Fruit fly (Drosophila melanogaster) whole organism, embryonic: ENCODE results near the gene CG3505.

ENCODE experiments used
- CG10209 ChIP-seq: fragments of 200-800 bp; sonication (Bioruptor generic); optimal IDR thresholded peaks from 3 replicates; lab custom pipeline; 2017; ENCODE audit warnings: missing biosample characterization, mild to moderate bottlenecking, missing genetic modification characterization, missing genetic modification reagents
- CG11723 ChIP-seq: fragments of 200-800 bp; sonication (Bioruptor generic); optimal IDR thresholded peaks from 2 replicates; lab custom pipeline; 2017; ENCODE audit warnings: missing biosample characterization, mild to moderate bottlenecking, missing genetic modification characterization
- CG12155 ChIP-seq: fragments of 200-800 bp; sonication (Bioruptor generic); optimal IDR thresholded peaks from 3 replicates; lab custom pipeline; 2016; ENCODE audit warnings: missing biosample characterization, missing genetic modification characterization
- CG12744 ChIP-seq: fragments of 200-800 bp; sonication (Bioruptor generic); optimal IDR thresholded peaks from 2 replicates; lab custom pipeline; 2016; ENCODE audit warnings: missing biosample characterization, missing genetic modification characterization
- CG16863 ChIP-seq: fragments of 200-800 bp; sonication (Bioruptor generic); optimal IDR thresholded peaks from 3 replicates; lab custom pipeline; 2016; ENCODE audit warnings: missing biosample characterization, missing genetic modification characterization
- CG18764 ChIP-seq: fragments of 200-800 bp; sonication (Bioruptor generic); optimal IDR thresholded peaks from 3 replicates; lab custom pipeline; 2016; ENCODE audit warnings: missing biosample characterization, missing genetic modification characterization
- CG2116 ChIP-seq: fragments of 200-800 bp; sonication (Bioruptor generic); optimal IDR thresholded peaks from 3 replicates; lab custom pipeline; 2018; ENCODE audit warnings: missing biosample characterization, mild to moderate bottlenecking, missing genetic modification characterization
- CG4282 ChIP-seq: fragments of 200-800 bp; sonication (Bioruptor generic); optimal IDR thresholded peaks from 2 replicates; lab custom pipeline; 2016; ENCODE audit warnings: missing biosample characterization, missing genetic modification characterization
- CG4360 ChIP-seq: fragments of 200-800 bp; sonication (Bioruptor generic); IDR thresholded peaks from 2 replicates; pipeline ENCODE4 v1.3.6; 2022; ENCODE audit warnings: missing biosample characterization, missing genetic modification characterization
- CG4854 ChIP-seq: fragments of 200-800 bp; sonication (Bioruptor generic); optimal IDR thresholded peaks from 2 replicates; lab custom pipeline; 2016; ENCODE audit warnings: missing biosample characterization, missing genetic modification characterization, inconsistent platforms
- CG6813 ChIP-seq: fragments of 200-800 bp; sonication (Bioruptor generic); optimal IDR thresholded peaks from 2 replicates; lab custom pipeline; 2017; ENCODE audit warnings: missing biosample characterization, missing genetic modification characterization, mild to moderate bottlenecking, moderate library complexity, missing genetic modification reagents
- CG9609 ChIP-seq: fragments of 200-800 bp; sonication (Bioruptor generic); optimal IDR thresholded peaks from 3 replicates; lab custom pipeline; 2016; ENCODE audit warnings: missing biosample characterization, missing genetic modification characterization
- Camta ChIP-seq: fragments of 200-800 bp; sonication (Bioruptor generic); optimal IDR thresholded peaks from 2 replicates; lab custom pipeline; 2016; ENCODE audit warnings: missing biosample characterization, missing genetic modification characterization
- Dek ChIP-seq: fragments of 200-800 bp; sonication (Bioruptor generic); optimal IDR thresholded peaks from 3 replicates; lab custom pipeline; 2019; ENCODE audit warnings: missing biosample characterization, mild to moderate bottlenecking, missing genetic modification characterization, moderate library complexity
- E2f1 ChIP-seq: fragments of 200-800 bp; sonication (Bioruptor generic); IDR thresholded peaks from 2 replicates; pipeline ENCODE4 v1.3.6; 2022; ENCODE audit warnings: missing biosample characterization, missing genetic modification characterization
- Ets97D ChIP-seq: fragments of 200-800 bp; sonication (Bioruptor generic); optimal IDR thresholded peaks from 3 replicates; lab custom pipeline; 2016; ENCODE audit warnings: missing biosample characterization, missing genetic modification characterization
- HLH3B ChIP-seq: fragments of 200-800 bp; sonication (Bioruptor generic); IDR thresholded peaks from 2 replicates; pipeline ENCODE4 v1.3.6; 2022; ENCODE audit warnings: missing biosample characterization, missing genetic modification characterization
- HmgZ ChIP-seq: fragments of 200-800 bp; sonication (Bioruptor generic); optimal IDR thresholded peaks from 2 replicates; lab custom pipeline; 2018; ENCODE audit warnings: missing biosample characterization, mild to moderate bottlenecking, missing genetic modification characterization
- Hr3 ChIP-seq: fragments of 200-800 bp; sonication (Bioruptor generic); optimal IDR thresholded peaks from 3 replicates; lab custom pipeline; 2016; ENCODE audit warnings: missing biosample characterization, missing genetic modification characterization
- Mad ChIP-seq: fragments of 200-800 bp; sonication (Bioruptor generic); optimal IDR thresholded peaks from 2 replicates; lab custom pipeline; 2016; ENCODE audit warnings: missing biosample characterization, missing genetic modification characterization
- NC2β ChIP-seq: fragments of 200-800 bp; sonication (Bioruptor generic); optimal IDR thresholded peaks from 2 replicates; lab custom pipeline; 2016; ENCODE audit warnings: missing biosample characterization, missing genetic modification characterization
- Nf-YB ChIP-seq: fragments of 200-800 bp; sonication (Bioruptor generic); optimal IDR thresholded peaks from 3 replicates; lab custom pipeline; 2019; ENCODE audit warnings: missing biosample characterization, mild to moderate bottlenecking, missing genetic modification characterization, moderate library complexity
- PHDP ChIP-seq: fragments of 200-800 bp; sonication (Bioruptor generic); optimal IDR thresholded peaks from 3 replicates; lab custom pipeline; 2018; ENCODE audit warnings: missing biosample characterization, mild to moderate bottlenecking, missing genetic modification characterization, moderate library complexity
- Rfx ChIP-seq: fragments of 200-800 bp; sonication (Bioruptor generic); IDR thresholded peaks from 2 replicates; pipeline ENCODE4 v1.3.6; 2022; ENCODE audit warnings: missing biosample characterization, missing genetic modification characterization
- Sox100B ChIP-seq: fragments of 200-800 bp; sonication (Bioruptor generic); optimal IDR thresholded peaks from 3 replicates; lab custom pipeline; 2018; ENCODE audit warnings: missing biosample characterization, mild to moderate bottlenecking, missing genetic modification characterization
- Trl ChIP-seq, 3 experiments: fragments of >200 bp in 2 of 3; fragments of 200-800 bp in 1 of 3; sonication (Bioruptor generic) in 1 of 3; optimal IDR thresholded peaks; 2 replicates in 1 of 3; 3 replicates in 2 of 3; lab custom pipeline; 2016 to 2017; ENCODE audit warnings: missing biosample characterization in 1 of 3, missing genetic modification characterization in 1 of 3
- Usf ChIP-seq: fragments of 200-800 bp; sonication (Bioruptor generic); optimal IDR thresholded peaks from 2 replicates; lab custom pipeline; 2017; ENCODE audit warnings: missing genotype, missing biosample characterization, missing genetic modification characterization
- Xbp1 ChIP-seq: fragments of 200-800 bp; sonication (Bioruptor generic); optimal IDR thresholded peaks from 3 replicates; lab custom pipeline; 2016; ENCODE audit warnings: missing biosample characterization, mild to moderate bottlenecking, missing genetic modification characterization
- Xrp1 ChIP-seq: fragments of 200-800 bp; sonication (Bioruptor generic); IDR thresholded peaks from 2 replicates; pipeline ENCODE4 v1.3.6; 2022; ENCODE audit warnings: missing biosample characterization, missing genetic modification characterization
- ara ChIP-seq: fragments of 200-800 bp; sonication (Bioruptor generic); IDR thresholded peaks from 2 replicates; pipeline ENCODE4 v1.3.6; 2022; ENCODE audit warnings: missing biosample characterization, missing genetic modification characterization
- chif ChIP-seq, 2 experiments: fragments of 200-800 bp; sonication (Bioruptor generic); optimal IDR thresholded peaks; 3 replicates each; lab custom pipeline; 2016; ENCODE audit warnings: missing biosample characterization in 2 of 2, missing genetic modification characterization in 2 of 2
- da ChIP-seq: fragments of 200-800 bp; sonication (Bioruptor generic); optimal IDR thresholded peaks from 2 replicates; lab custom pipeline; 2016; ENCODE audit warnings: missing biosample characterization, missing genetic modification characterization
- dysf ChIP-seq: fragments of 200-800 bp; sonication (Bioruptor generic); IDR thresholded peaks from 3 replicates; pipeline ENCODE4 v1.3.6; 2022; ENCODE audit warnings: missing biosample characterization, missing genetic modification characterization
- esg ChIP-seq: fragments of 200-800 bp; sonication (Bioruptor generic); conservative IDR thresholded peaks from 2 replicates; pipeline ENCODE4 v1.3.6; 2022; ENCODE audit warnings: missing biosample characterization, missing genetic modification characterization
- eyg ChIP-seq: fragments of 200-800 bp; sonication (Bioruptor generic); optimal IDR thresholded peaks from 3 replicates; lab custom pipeline; 2016; ENCODE audit warnings: missing biosample characterization, missing genetic modification characterization
- fd64A ChIP-seq: fragments of 200-800 bp; sonication (Bioruptor generic); optimal IDR thresholded peaks from 3 replicates; lab custom pipeline; 2018; ENCODE audit warnings: missing biosample characterization, mild to moderate bottlenecking, missing genetic modification characterization
- gcm2 ChIP-seq: fragments of 200-800 bp; sonication (Bioruptor generic); optimal IDR thresholded peaks from 2 replicates; lab custom pipeline; 2016; ENCODE audit warnings: missing biosample characterization, missing genetic modification characterization
- grau ChIP-seq: fragments of 200-800 bp; optimal IDR thresholded peaks from 3 replicates; lab custom pipeline; 2019; ENCODE audit warnings: missing biosample characterization, mild to moderate bottlenecking, missing genetic modification characterization, moderate library complexity
- nmo ChIP-seq: fragments of 200-800 bp; sonication (Bioruptor generic); optimal IDR thresholded peaks from 2 replicates; lab custom pipeline; 2018; ENCODE audit warnings: missing biosample characterization, mild to moderate bottlenecking, missing genetic modification characterization, moderate library complexity
- pnt ChIP-seq: fragments of 200-800 bp; sonication (Bioruptor generic); optimal IDR thresholded peaks from 3 replicates; lab custom pipeline; 2016; ENCODE audit warnings: missing biosample characterization, missing genetic modification characterization
- prd ChIP-seq, 3 experiments: fragments of >200 bp in 2 of 3; fragments of 200-800 bp in 1 of 3; sonication (Bioruptor generic) in 1 of 3; optimal IDR thresholded peaks in 2 of 3; IDR thresholded peaks in 1 of 3; 2 replicates in 2 of 3; 3 replicates in 1 of 3; pipeline versions ENCODE4 v1.3.6 to Lab custom; 2017 to 2022; ENCODE audit warnings: missing biosample characterization in 1 of 3, missing genetic modification characterization in 1 of 3
- pzg ChIP-seq: fragments of 200-800 bp; sonication (Bioruptor generic); optimal IDR thresholded peaks from 3 replicates; lab custom pipeline; 2018; ENCODE audit warnings: missing biosample characterization, mild to moderate bottlenecking, missing genetic modification characterization, moderate library complexity
- sisA ChIP-seq: fragments of 200-800 bp; sonication (Bioruptor generic); IDR thresholded peaks from 2 replicates; pipeline ENCODE4 v1.3.6; 2022; ENCODE audit warnings: missing biosample characterization, missing genetic modification characterization
- ssp ChIP-seq: fragments of 200-800 bp; sonication (Bioruptor generic); IDR thresholded peaks from 2 replicates; pipeline ENCODE4 v1.3.6; 2022; ENCODE audit warnings: missing biosample characterization, missing genetic modification characterization
- tio ChIP-seq: fragments of 200-800 bp; sonication (Bioruptor generic); optimal IDR thresholded peaks from 2 replicates; lab custom pipeline; 2017; ENCODE audit warnings: missing biosample characterization, missing genetic modification characterization, inconsistent platforms
- trh ChIP-seq: fragments of 200-800 bp; sonication (Bioruptor generic); optimal IDR thresholded peaks from 2 replicates; lab custom pipeline; 2016; ENCODE audit warnings: missing biosample characterization, missing genetic modification characterization
- vvl ChIP-seq: fragments of 200-800 bp; sonication (Bioruptor generic); IDR thresholded peaks from 2 replicates; pipeline ENCODE4 v1.3.6; 2022; ENCODE audit warnings: missing biosample characterization, missing genetic modification characterization
- z ChIP-seq: fragments of 200-800 bp; sonication (Bioruptor generic); IDR thresholded peaks from 3 replicates; pipeline ENCODE4 v1.3.6; 2022; ENCODE audit warnings: missing biosample characterization, missing genetic modification characterization
- zfh1 ChIP-seq: fragments of 200-800 bp; sonication (Bioruptor generic); IDR thresholded peaks from 3 replicates; pipeline ENCODE4 v1.3.6; 2022; ENCODE audit warnings: missing biosample characterization, missing genetic modification characterization
- zfh2 ChIP-seq: fragments of 200-800 bp; sonication (Bioruptor generic); optimal IDR thresholded peaks from 2 replicates; lab custom pipeline; 2016; ENCODE audit warnings: missing biosample characterization, missing genetic modification characterization

CG3505 gene

dm6 chr3R:14624088-14624619 is 33.1 kb upstream of the CG3505 start (continued):
- TF ChIP-seq Camta (GFP tag; lab: Kevin White, UChicago) (no peak), CG6813 (GFP tag; lab: Kevin White, UChicago) (peak; percentile 49), CG16863 (GFP tag; lab: Kevin White, UChicago) (peak; percentile 19), Dek (no peak), trh (GFP tag; lab: Kevin White, UChicago) (peak; percentile 11), dysf (no peak; the same call in 2 of the 3 replicates), CG18764 (GFP tag; lab: Kevin White, UChicago) (no peak), da (GFP tag; lab: Kevin White, UChicago) (no peak), vvl (peak; percentile 59; the same call in 1 of the 2 replicates), E2f1 (GFP tag; lab: Robert Waterston, UW) (no peak), Mad (peak; percentile 36), CG10209 (GFP tag; lab: Kevin White, UChicago) (peak; percentile 56), CG12155 (peak; percentile 4), HmgZ (tag; lab: Kevin White, UChicago) (no peak), CG4282 (GFP tag; lab: Kevin White, UChicago) (peak; percentile 69), zfh1 (GFP tag; lab: Robert Waterston, UW) (peak; percentile 55; the same call in 2 of the 3 replicates), Trl (optimal IDR thresholded peaks at IDR 0.05; lab: Kevin White, UChicago) (peak; percentile 59 to 62), Trl (GFP tag; optimal IDR thresholded peaks at IDR 0.05; lab: Kevin White, UChicago) (no peak), tio (GFP tag; lab: Kevin White, UChicago) (peak; percentile 67), grau (no peak), Ets97D (GFP tag; lab: Kevin White, UChicago) (no peak), Nf-YB (GFP tag; lab: Kevin White, UChicago) (peak; percentile 35), CG11723 (GFP tag; lab: Kevin White, UChicago) (no peak), Xbp1 (GFP tag; lab: Kevin White, UChicago) (peak; percentile 50), Usf (GFP tag; lab: Kevin White, UChicago) (peak; percentile 26), fd64A (GFP tag; lab: Kevin White, UChicago) (no peak), chif (GFP tag; optimal IDR thresholded peaks at IDR 0.05; lab: Kevin White, UChicago) (peak in 1 of 2 experiments; percentile 58), CG2116 (peak; percentile 24), pnt (no peak), z (GFP tag; lab: Robert Waterston, UW) (0 out of 3 replicates have a peak, but pooled peaks have one; percentile 13), ssp (GFP tag; lab: Robert Waterston, UW) (no peak), pzg (GFP tag; lab: Kevin White, UChicago) (no peak), PHDP (tag; lab: Kevin White, UChicago) (peak; percentile 59), prd (optimal IDR thresholded peaks at IDR 0.05; lab: Kevin White, UChicago) (no peak), prd (GFP tag; IDR thresholded peaks at IDR 0.05; lab: Robert Waterston, UW) (peak; percentile 53; the same call in 2 of the 3 replicates), zfh2 (GFP tag; lab: Kevin White, UChicago) (no peak), CG12744 (GFP tag; lab: Kevin White, UChicago) (no peak), nmo (GFP tag; lab: Kevin White, UChicago) (peak; percentile 78), CG9609 (GFP tag; lab: Kevin White, UChicago) (peak; percentile 52), Sox100B (GFP tag; lab: Kevin White, UChicago) (peak; percentile 13), ara (GFP tag; lab: Robert Waterston, UW) (peak; percentile 42; the same call in 1 of the 2 replicates), Rfx (GFP tag; lab: Robert Waterston, UW) (no peak), esg (GFP tag; lab: Robert Waterston, UW) (peak; percentile 15; the same call in 1 of the 2 replicates), Hr3 (GFP tag; lab: Kevin White, UChicago) (peak; percentile 53), NC2β (GFP tag; lab: Kevin White, UChicago) (no peak), CG4854 (GFP tag; lab: Kevin White, UChicago) (peak; percentile 5), sisA (GFP tag; lab: Robert Waterston, UW) (peak; percentile 44), CG4360 (GFP tag; lab: Robert Waterston, UW) (peak; percentile 99), HLH3B (GFP tag; lab: Robert Waterston, UW) (peak; percentile 40; the same call in 1 of the 2 replicates), gcm2 (GFP tag; lab: Kevin White, UChicago) (no peak), eyg (GFP tag; lab: Kevin White, UChicago) (no peak), Xrp1 (GFP tag; lab: Robert Waterston, UW) (peak; percentile 75)
